Worm (Caenorhabditis elegans): ENCODE data around the gene C04G6.6.

DNA sequence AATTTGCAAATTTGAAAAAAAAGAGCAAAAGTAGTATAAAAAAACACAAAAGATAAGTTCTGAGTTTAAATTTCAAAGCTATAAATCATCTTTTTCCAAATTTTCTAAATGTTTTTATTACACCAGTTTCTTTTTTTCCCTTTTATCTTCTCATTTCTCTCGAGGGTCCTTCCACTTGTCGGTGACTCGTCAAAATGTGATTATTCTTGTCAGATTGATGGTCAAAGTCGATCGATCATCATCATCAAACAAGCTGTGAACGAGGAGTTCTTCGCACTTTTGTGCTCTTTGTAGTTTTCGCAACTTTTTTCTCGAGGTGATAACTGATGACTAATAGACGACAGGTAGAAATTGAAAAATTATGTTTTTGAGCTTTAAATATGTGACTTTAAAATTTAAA is 21.1 kb upstream of the C04G6.6 start:
- TF ChIP-seq unc-62 (GFP tag; optimal IDR thresholded peaks at IDR 0.05) = peak; percentile 72
- no peak for TF ChIP-seq lin-15B (tag; optimal IDR thresholded peaks at IDR 0.05)
- no peak for TF ChIP-seq ztf-11 (tag; optimal IDR thresholded peaks at IDR 0.05)
- no peak for TF ChIP-seq pha-4 (tag; optimal IDR thresholded peaks at IDR 0.05)
- TF ChIP-seq unc-39 (tag; optimal IDR thresholded peaks at IDR 0.05) = no peak
- TF ChIP-seq fos-1 (tag; optimal IDR thresholded peaks at IDR 0.05) = no peak
- no peak for TF ChIP-seq elt-1 (tag; optimal IDR thresholded peaks at IDR 0.05)
- TF ChIP-seq mdl-1 (tag; optimal IDR thresholded peaks at IDR 0.05) = no peak
- TF ChIP-seq ceh-28 (tag; optimal IDR thresholded peaks at IDR 0.05) = no peak
- TF ChIP-seq snpc-4 (tag; optimal IDR thresholded peaks at IDR 0.05) = no peak
- no peak for TF ChIP-seq pqm-1 (tag; optimal IDR thresholded peaks at IDR 0.05)
- no peak for TF ChIP-seq ceh-9 (tag; optimal IDR thresholded peaks at IDR 0.05)
